Fruit fly (Drosophila melanogaster): ENCODE data around the gene CG15517.
A peak's percentile ranks its signal among the peaks of the same experiment; 100 is the strongest.

DNA sequence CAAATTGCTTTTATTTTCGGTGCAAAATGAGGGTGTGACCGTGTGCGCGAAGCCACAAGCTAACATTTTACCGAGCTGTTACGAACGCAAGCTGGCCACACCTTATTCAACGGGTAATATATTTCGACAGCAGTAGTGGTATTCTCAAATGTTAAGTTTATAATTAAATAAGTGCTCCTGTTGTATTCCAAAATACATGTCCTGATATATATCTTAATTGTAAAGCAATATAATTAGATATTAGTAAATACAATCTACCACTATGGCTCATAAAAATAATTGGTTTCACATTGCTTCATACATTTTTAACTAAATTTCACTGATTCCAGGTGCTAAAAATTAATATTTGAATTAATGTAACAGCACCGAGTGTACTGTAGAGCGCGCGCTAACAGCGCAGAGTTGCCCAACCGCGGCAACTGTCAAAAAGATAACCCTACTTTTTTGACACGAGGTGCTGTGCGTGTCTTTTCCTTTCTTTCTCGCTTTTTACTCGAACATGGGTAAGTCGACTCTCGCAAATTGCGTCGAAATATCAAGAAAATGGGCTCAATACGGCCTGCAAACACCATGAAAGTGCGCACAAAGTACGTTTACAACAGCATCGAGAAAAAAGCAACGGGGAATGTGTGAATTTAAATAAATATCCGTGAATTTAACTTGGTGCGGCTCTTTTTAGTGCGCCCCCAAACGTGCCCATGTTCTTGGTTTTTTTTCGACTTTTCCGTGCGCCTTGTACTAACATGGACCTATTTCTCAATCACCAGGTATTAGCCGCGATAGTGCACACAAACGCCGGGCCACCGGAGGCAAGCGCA is 42.0 kb downstream of the CG15517 start, which contains the start of the genes CG15514 and RpS8:
- TF ChIP-seq CG6163 (GFP tag; IDR thresholded peaks at IDR 0.05) (peak; percentile 66), achi (GFP tag; optimal IDR thresholded peaks at IDR 0.05) (peak; percentile 100), Blimp-1 (GFP tag; optimal IDR thresholded peaks at IDR 0.05) (peak; percentile 50)
